Fruit fly (Drosophila melanogaster): Measurements from ENCODE around the gene CG12316.

- TF ChIP-seq CG13204 (GFP tag; optimal IDR thresholded peaks at IDR 0.05) = peak; percentile 63
- TF ChIP-seq CG34367 (tag; optimal IDR thresholded peaks at IDR 0.05) = no peak
- no peak for TF ChIP-seq CG8301 (tag; optimal IDR thresholded peaks at IDR 0.05)
- no peak for TF ChIP-seq CG17806 (tag; optimal IDR thresholded peaks at IDR 0.05)
- TF ChIP-seq gl (tag; optimal IDR thresholded peaks at IDR 0.05) = no peak
- no peak for TF ChIP-seq fd96Ca (GFP tag; IDR thresholded peaks at IDR 0.05)
- no peak for TF ChIP-seq CG10348 (GFP tag; IDR thresholded peaks at IDR 0.05)
- no peak for TF ChIP-seq rn (GFP tag; IDR thresholded peaks at IDR 0.05)
- TF ChIP-seq CG14655 (GFP tag; optimal IDR thresholded peaks at IDR 0.05) = no peak
- TF ChIP-seq Ets98B (GFP tag; IDR thresholded peaks at IDR 0.05) = no peak
Measured at dm6 chr3L:15099541-15099940, 37.2 kb downstream of the CG12316 start.
